Fruit fly (Drosophila melanogaster): ENCODE results near the gene Ref1.

The Ref1 gene

DNA sequence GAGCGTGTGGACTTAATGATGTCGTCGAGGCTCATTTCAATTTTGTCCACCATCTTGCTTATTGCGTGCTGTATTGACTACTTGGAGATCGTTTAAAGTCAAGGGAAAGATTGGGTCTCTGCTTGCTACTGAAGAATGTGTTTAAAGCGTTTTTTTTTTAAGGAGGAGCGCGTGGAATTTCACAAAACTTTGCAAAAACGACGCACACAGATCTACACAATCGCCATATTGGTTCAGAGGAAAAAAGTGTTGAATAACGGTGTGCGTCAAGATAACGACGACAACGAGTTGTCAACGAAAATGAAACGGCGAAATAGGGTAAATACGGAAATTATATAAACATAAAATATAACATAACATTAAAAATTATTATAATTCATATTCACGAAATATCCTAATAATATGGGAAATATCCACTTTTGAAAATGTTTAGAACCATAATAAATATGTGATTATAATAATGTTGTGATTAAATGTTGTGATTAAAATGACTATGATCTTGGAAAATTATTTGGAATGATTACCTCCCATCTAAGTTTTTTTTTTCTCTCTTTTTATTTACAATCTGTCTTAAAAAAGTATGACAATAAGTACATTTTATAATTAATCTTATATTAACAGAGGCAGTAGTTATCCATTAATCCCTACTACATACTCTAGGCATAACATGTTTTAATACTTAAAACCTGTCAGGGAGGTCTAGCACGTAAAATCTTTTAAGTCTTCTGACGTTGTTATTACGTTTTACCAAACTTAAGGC lies at the start of gene Ref1:
Gene Ref1 (minus strand): TSS at position 231 of the 760 bp plus-strand sequence.
- TF ChIP-seq Hr96 (GFP tag; optimal IDR thresholded peaks at IDR 0.05) (no peak), CG12768 (GFP tag; optimal IDR thresholded peaks at IDR 0.05) (no peak), CG7045 (GFP tag; optimal IDR thresholded peaks at IDR 0.05) (no peak), CG7101 (tag; optimal IDR thresholded peaks at IDR 0.05) (peak; percentile 4), CG1620 (GFP tag; optimal IDR thresholded peaks at IDR 0.05) (no peak), bab1 (GFP tag; optimal IDR thresholded peaks at IDR 0.05) (peak; percentile 9), cnc (optimal IDR thresholded peaks at IDR 0.05) (no peak), cic (GFP tag; optimal IDR thresholded peaks at IDR 0.05) (no peak), Crg-1 (GFP tag; optimal IDR thresholded peaks at IDR 0.05) (no peak), Clk (GFP tag; optimal IDR thresholded peaks at IDR 0.05) (no peak), Mnt (GFP tag; optimal IDR thresholded peaks at IDR 0.05) (peak; percentile 19), CG5204 (GFP tag; optimal IDR thresholded peaks at IDR 0.05) (no peak), CG11617 (GFP tag; optimal IDR thresholded peaks at IDR 0.05) (no peak), tj (GFP tag; optimal IDR thresholded peaks at IDR 0.05) (no peak), pad (GFP tag; optimal IDR thresholded peaks at IDR 0.05) (no peak), CG14711 (tag; optimal IDR thresholded peaks at IDR 0.05) (no peak), toe (GFP tag; optimal IDR thresholded peaks at IDR 0.05) (no peak), ovo (GFP tag; optimal IDR thresholded peaks at IDR 0.05) (no peak), CG33017 (tag; optimal IDR thresholded peaks at IDR 0.05) (no peak), kay (GFP tag; ENCODE audit: borderline replicate concordance) (no peak)

DNA sequence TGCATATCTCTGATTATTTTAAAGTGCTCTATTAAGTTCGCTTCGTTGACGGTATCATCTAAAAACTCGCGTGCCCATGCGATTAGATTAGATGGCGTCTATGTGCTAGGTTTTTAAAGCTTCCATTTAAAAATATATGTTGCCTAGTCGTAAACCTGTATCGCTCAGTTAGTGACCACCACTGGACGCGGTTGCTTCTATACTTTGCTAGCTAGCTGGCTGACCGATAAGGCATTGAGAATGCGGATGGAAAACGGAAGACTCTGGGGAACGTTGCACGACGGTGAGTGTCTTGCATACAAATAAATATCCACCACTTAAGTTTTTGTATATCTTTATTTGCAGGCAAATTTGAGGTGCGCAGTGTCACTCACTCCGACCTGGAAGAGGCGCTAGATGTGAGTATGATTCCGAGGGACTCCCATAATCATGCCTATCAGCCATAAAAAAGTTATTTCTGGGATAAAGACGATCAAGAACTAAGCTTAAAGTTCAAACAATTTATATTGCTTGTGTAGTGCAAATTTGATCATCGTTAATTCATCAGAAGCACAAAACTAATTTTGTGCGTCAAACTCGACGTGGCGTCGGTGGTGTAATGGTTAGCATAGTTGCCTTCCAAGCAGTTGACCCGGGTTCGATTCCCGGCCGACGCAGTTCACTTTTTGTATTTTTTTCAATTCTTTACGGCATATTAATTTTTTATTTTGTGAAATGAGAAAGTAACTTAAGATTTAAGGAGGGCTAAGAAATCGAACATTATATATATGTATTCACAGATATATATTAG lies 49.3 kb upstream of the Ref1 start, which contains the start of gene CG31248:
Gene CG31248 (plus strand): TSS at position 41 of the 790 bp plus-strand sequence.
- TF ChIP-seq cnc (optimal IDR thresholded peaks at IDR 0.05) (no peak), CG14711 (tag; optimal IDR thresholded peaks at IDR 0.05) (peak; percentile 34), Mnt (GFP tag; optimal IDR thresholded peaks at IDR 0.05) (peak; percentile 55), CG11617 (GFP tag; optimal IDR thresholded peaks at IDR 0.05) (peak; percentile 11), CG33017 (tag; optimal IDR thresholded peaks at IDR 0.05) (no peak), cic (GFP tag; optimal IDR thresholded peaks at IDR 0.05) (peak; percentile 90), CG5204 (GFP tag; optimal IDR thresholded peaks at IDR 0.05) (peak; percentile 25), ovo (GFP tag; optimal IDR thresholded peaks at IDR 0.05) (no peak), tj (GFP tag; optimal IDR thresholded peaks at IDR 0.05) (peak; percentile 35), CG1620 (GFP tag; optimal IDR thresholded peaks at IDR 0.05) (no peak), CG12768 (GFP tag; optimal IDR thresholded peaks at IDR 0.05) (peak; percentile 58), CG7101 (tag; optimal IDR thresholded peaks at IDR 0.05) (peak; percentile 6), Clk (GFP tag; optimal IDR thresholded peaks at IDR 0.05) (no peak), pad (GFP tag; optimal IDR thresholded peaks at IDR 0.05) (peak; percentile 11), kay (GFP tag; ENCODE audit: borderline replicate concordance) (peak; percentile 11), toe (GFP tag; optimal IDR thresholded peaks at IDR 0.05) (no peak), Hr96 (GFP tag; optimal IDR thresholded peaks at IDR 0.05) (no peak), bab1 (GFP tag; optimal IDR thresholded peaks at IDR 0.05) (peak; percentile 66), Crg-1 (GFP tag; optimal IDR thresholded peaks at IDR 0.05) (no peak), CG7045 (GFP tag; optimal IDR thresholded peaks at IDR 0.05) (peak; percentile 47)

DNA sequence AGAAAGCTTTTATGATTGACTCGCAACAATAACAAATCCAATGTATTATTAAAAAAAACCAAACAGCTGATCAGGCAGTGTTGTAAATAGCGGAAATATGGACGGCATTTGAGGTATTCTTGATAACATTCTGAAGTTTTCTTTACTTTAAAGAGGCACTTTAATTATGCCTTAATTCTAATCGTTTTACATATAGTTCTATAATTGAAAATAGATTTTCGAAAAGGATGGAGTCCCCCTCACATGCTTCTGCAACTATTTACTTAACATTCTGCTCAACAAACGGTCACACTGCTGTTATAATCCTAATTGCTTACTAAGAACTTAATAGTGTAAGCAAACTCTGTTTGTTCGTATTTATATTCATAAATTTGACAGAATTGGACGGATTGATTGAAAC lies 47.8 kb upstream of the Ref1 start, which contains the start of gene CG10068:
Gene CG10068 (minus strand): TSS at position 62 of the 400 bp plus-strand sequence.
- TF ChIP-seq cic (GFP tag; optimal IDR thresholded peaks at IDR 0.05) (peak; percentile 65), CG11617 (GFP tag; optimal IDR thresholded peaks at IDR 0.05) (peak; percentile 91), CG33017 (tag; optimal IDR thresholded peaks at IDR 0.05) (peak; percentile 83), tj (GFP tag; optimal IDR thresholded peaks at IDR 0.05) (peak; percentile 84), CG14711 (tag; optimal IDR thresholded peaks at IDR 0.05) (peak; percentile 86), CG7101 (tag; optimal IDR thresholded peaks at IDR 0.05) (peak; percentile 91), ovo (GFP tag; optimal IDR thresholded peaks at IDR 0.05) (peak; percentile 42), kay (GFP tag; ENCODE audit: borderline replicate concordance) (peak; percentile 94), toe (GFP tag; optimal IDR thresholded peaks at IDR 0.05) (peak; percentile 84), bab1 (GFP tag; optimal IDR thresholded peaks at IDR 0.05) (peak; percentile 93), cnc (optimal IDR thresholded peaks at IDR 0.05) (no peak), Clk (GFP tag; optimal IDR thresholded peaks at IDR 0.05) (peak; percentile 71), Hr96 (GFP tag; optimal IDR thresholded peaks at IDR 0.05) (peak; percentile 82), Mnt (GFP tag; optimal IDR thresholded peaks at IDR 0.05) (peak; percentile 86), CG5204 (GFP tag; optimal IDR thresholded peaks at IDR 0.05) (peak; percentile 88), Crg-1 (GFP tag; optimal IDR thresholded peaks at IDR 0.05) (peak; percentile 94), pad (GFP tag; optimal IDR thresholded peaks at IDR 0.05) (peak; percentile 80), CG1620 (GFP tag; optimal IDR thresholded peaks at IDR 0.05) (peak; percentile 93), CG7045 (GFP tag; optimal IDR thresholded peaks at IDR 0.05) (peak; percentile 86), CG12768 (GFP tag; optimal IDR thresholded peaks at IDR 0.05) (peak; percentile 85)

DNA sequence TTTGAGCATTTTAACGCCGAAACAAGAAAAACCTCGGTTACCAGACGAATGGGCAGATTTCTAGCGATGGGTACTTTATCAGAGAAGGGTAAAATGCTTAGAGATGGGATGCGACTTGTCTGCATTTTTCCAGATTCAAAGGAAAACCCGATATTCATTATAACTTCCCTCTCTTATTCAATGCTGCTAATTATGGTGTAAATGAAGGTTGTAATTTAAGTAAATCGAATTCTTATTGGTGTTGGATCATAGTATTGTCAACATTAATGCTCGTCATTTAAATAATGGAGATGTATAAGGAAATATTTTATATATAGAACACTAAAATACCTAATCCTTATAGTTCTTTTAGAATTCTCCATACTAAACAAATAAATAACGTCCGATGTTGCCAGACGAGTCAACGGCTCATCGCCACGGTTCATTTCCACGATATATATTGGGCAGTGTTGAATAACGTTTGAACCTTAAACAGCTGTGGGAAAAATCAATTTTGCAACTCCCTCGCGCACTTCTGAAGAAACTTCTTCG lies 44.0 kb upstream of the Ref1 start, which contains the start of the genes Alh and CG10098:
Gene Alh (minus strand): TSS at position 77 of the 531 bp plus-strand sequence.
Gene CG10098 (plus strand): TSS at position 440 of the 531 bp plus-strand sequence.
- TF ChIP-seq CG1620 (GFP tag; optimal IDR thresholded peaks at IDR 0.05) (peak; percentile 94), CG7101 (tag; optimal IDR thresholded peaks at IDR 0.05) (peak; percentile 82), cic (GFP tag; optimal IDR thresholded peaks at IDR 0.05) (no peak), Mnt (GFP tag; optimal IDR thresholded peaks at IDR 0.05) (peak; percentile 68), CG7045 (GFP tag; optimal IDR thresholded peaks at IDR 0.05) (peak; percentile 81), bab1 (GFP tag; optimal IDR thresholded peaks at IDR 0.05) (peak; percentile 22), CG33017 (tag; optimal IDR thresholded peaks at IDR 0.05) (peak; percentile 36), Clk (GFP tag; optimal IDR thresholded peaks at IDR 0.05) (peak; percentile 86), Hr96 (GFP tag; optimal IDR thresholded peaks at IDR 0.05) (peak; percentile 89), pad (GFP tag; optimal IDR thresholded peaks at IDR 0.05) (peak; percentile 71), kay (GFP tag; ENCODE audit: borderline replicate concordance) (peak; percentile 96), CG12768 (GFP tag; optimal IDR thresholded peaks at IDR 0.05) (peak; percentile 80), Crg-1 (GFP tag; optimal IDR thresholded peaks at IDR 0.05) (peak; percentile 83), tj (GFP tag; optimal IDR thresholded peaks at IDR 0.05) (peak; percentile 69), CG14711 (tag; optimal IDR thresholded peaks at IDR 0.05) (peak; percentile 53), toe (GFP tag; optimal IDR thresholded peaks at IDR 0.05) (peak; percentile 97), CG5204 (GFP tag; optimal IDR thresholded peaks at IDR 0.05) (peak; percentile 93), cnc (optimal IDR thresholded peaks at IDR 0.05) (no peak), CG11617 (GFP tag; optimal IDR thresholded peaks at IDR 0.05) (peak; percentile 90), ovo (GFP tag; optimal IDR thresholded peaks at IDR 0.05) (peak; percentile 88)

Measured in whole organism, adult.